Fruit fly (Drosophila melanogaster): ENCODE results near the gene Gal.

The Gal gene

DNA sequence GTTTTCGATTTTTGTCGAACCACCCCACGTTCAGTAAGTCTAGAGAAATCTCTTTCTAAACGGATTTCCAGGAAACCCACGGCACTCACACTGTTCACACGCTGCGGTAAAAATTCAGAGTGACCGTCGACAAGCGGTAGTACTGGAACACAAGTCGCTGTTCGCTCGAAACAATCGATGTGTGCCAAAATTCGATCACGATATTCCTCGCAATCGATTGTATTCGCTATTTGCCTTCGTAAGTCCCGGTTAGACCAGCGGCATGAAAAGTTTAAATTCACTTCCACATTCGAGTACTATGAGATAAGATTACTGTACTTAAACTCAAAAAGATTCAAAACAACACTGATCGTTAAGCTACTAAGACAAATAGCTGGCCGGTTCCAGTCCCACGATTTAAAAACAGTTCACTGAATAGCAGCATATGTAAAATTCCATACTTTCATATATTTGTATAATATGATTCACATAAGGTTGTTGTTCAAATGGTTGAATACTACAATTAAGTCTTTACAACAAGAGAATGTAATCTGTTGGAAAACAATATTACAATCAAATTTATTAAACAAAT lies 25.7 kb downstream of the Gal start, which contains the start of gene chic (continued):
- TF ChIP-seq seq (GFP tag; IDR thresholded peaks at IDR 0.05): no peak
- TF ChIP-seq H15 (GFP tag; IDR thresholded peaks at IDR 0.05): no peak
- TF ChIP-seq Sry-δ (GFP tag; optimal IDR thresholded peaks at IDR 0.05): peak; percentile 20
- peak; percentile 22 for TF ChIP-seq BEAF-32 (GFP tag; optimal IDR thresholded peaks at IDR 0.05)
- no peak for TF ChIP-seq Atf3 (GFP tag; optimal IDR thresholded peaks at IDR 0.05)
- TF ChIP-seq cas (GFP tag; IDR thresholded peaks at IDR 0.05): no peak
- no peak for TF ChIP-seq NFAT (GFP tag; IDR thresholded peaks at IDR 0.05)
- no peak for TF ChIP-seq CG6654 (GFP tag; optimal IDR thresholded peaks at IDR 0.05)
- TF ChIP-seq z (GFP tag; IDR thresholded peaks at IDR 0.05): no peak
- no peak for TF ChIP-seq NC2α (GFP tag; optimal IDR thresholded peaks at IDR 0.05)
- TF ChIP-seq CG30403 (GFP tag; optimal IDR thresholded peaks at IDR 0.05): peak; percentile 6
- TF ChIP-seq CG9609 (GFP tag; optimal IDR thresholded peaks at IDR 0.05): no peak
- TF ChIP-seq CG11456 (GFP tag; IDR thresholded peaks at IDR 0.05): no peak
- no peak for TF ChIP-seq ash1 (GFP tag; optimal IDR thresholded peaks at IDR 0.05)
- TF ChIP-seq CG18619 (GFP tag; optimal IDR thresholded peaks at IDR 0.05): no peak
- TF ChIP-seq nom (GFP tag; optimal IDR thresholded peaks at IDR 0.05): peak; percentile 50
- no peak for TF ChIP-seq Myb (GFP tag; optimal IDR thresholded peaks at IDR 0.05)
- no peak for TF ChIP-seq sc (optimal IDR thresholded peaks at IDR 0.05)
- TF ChIP-seq sc (GFP tag; optimal IDR thresholded peaks at IDR 0.05): no peak
- no peak for TF ChIP-seq Dip3 (GFP tag; optimal IDR thresholded peaks at IDR 0.05)
- TF ChIP-seq br (optimal IDR thresholded peaks at IDR 0.05): no peak
- no peak for TF ChIP-seq yki (optimal IDR thresholded peaks at IDR 0.05)
- TF ChIP-seq trem (tag; optimal IDR thresholded peaks at IDR 0.05): peak; percentile 41
- TF ChIP-seq CG33213 (GFP tag; optimal IDR thresholded peaks at IDR 0.05): peak; percentile 48
- TF ChIP-seq vvl (GFP tag; IDR thresholded peaks at IDR 0.05): no peak
- no peak for TF ChIP-seq peb (GFP tag; IDR thresholded peaks at IDR 0.05)
- TF ChIP-seq unc-4 (GFP tag; IDR thresholded peaks at IDR 0.05; ENCODE audit: partially characterized antibody): no peak
- no peak for TF ChIP-seq tll (GFP tag; optimal IDR thresholded peaks at IDR 0.05)
- no peak for TF ChIP-seq Hr51 (GFP tag; optimal IDR thresholded peaks at IDR 0.05)
- no peak for TF ChIP-seq B-H1 (GFP tag; IDR thresholded peaks at IDR 0.05)
- no peak for TF ChIP-seq crp (GFP tag; optimal IDR thresholded peaks at IDR 0.05)
- no peak for TF ChIP-seq Adf1 (GFP tag; IDR thresholded peaks at IDR 0.05)
- TF ChIP-seq onecut (GFP tag; IDR thresholded peaks at IDR 0.05): no peak
- TF ChIP-seq kni (GFP tag; optimal IDR thresholded peaks at IDR 0.05): no peak
- peak; percentile 13 for TF ChIP-seq Dad (GFP tag; optimal IDR thresholded peaks at IDR 0.05)
- TF ChIP-seq CG14667 (GFP tag; IDR thresholded peaks at IDR 0.05): no peak
- no peak for TF ChIP-seq CG18764 (GFP tag; optimal IDR thresholded peaks at IDR 0.05)
- peak; percentile 57 for TF ChIP-seq stwl (tag; optimal IDR thresholded peaks at IDR 0.05)
- no peak for TF ChIP-seq jing (GFP tag; optimal IDR thresholded peaks at IDR 0.05)
- TF ChIP-seq Dbx (GFP tag; IDR thresholded peaks at IDR 0.05): no peak
- no peak for TF ChIP-seq Lhr (GFP tag; optimal IDR thresholded peaks at IDR 0.05)
- peak; percentile 29 for TF ChIP-seq pfk (GFP tag; optimal IDR thresholded peaks at IDR 0.05)
- TF ChIP-seq CG11695 (GFP tag; IDR thresholded peaks at IDR 0.05): no peak
- no peak for TF ChIP-seq ara (GFP tag; IDR thresholded peaks at IDR 0.05)
- TF ChIP-seq CG3847 (GFP tag; IDR thresholded peaks at IDR 0.05): no peak
- no peak for TF ChIP-seq ab (GFP tag; optimal IDR thresholded peaks at IDR 0.05)
- no peak for TF ChIP-seq CG8388 (GFP tag; optimal IDR thresholded peaks at IDR 0.05)
- no peak for TF ChIP-seq Six4 (GFP tag; optimal IDR thresholded peaks at IDR 0.05)

Measured in whole organism, embryonic.